Fruit fly (Drosophila melanogaster) whole organism, prepupa: ENCODE measurements around the gene homer.

ENCODE experiments used
- CG11762 ChIP-seq: fragments of 200-800 bp; sonication (Bioruptor generic); optimal IDR thresholded peaks from 3 replicates; lab custom pipeline; 2016; ENCODE audit warnings: missing biosample characterization, missing genetic modification characterization; ENCODE audit not compliant: insufficient read depth
- CG11902 ChIP-seq: fragments of 200-800 bp; sonication (Bioruptor generic); optimal IDR thresholded peaks from 3 replicates; lab custom pipeline; 2016; ENCODE audit warnings: missing biosample characterization, missing genetic modification characterization
- CG31627 ChIP-seq: fragments of 200-800 bp; sonication (Bioruptor generic); optimal IDR thresholded peaks from 3 replicates; lab custom pipeline; 2016; ENCODE audit warnings: missing biosample characterization, missing genetic modification characterization
- CG32006 ChIP-seq: fragments of 200-800 bp; sonication (Bioruptor generic); optimal IDR thresholded peaks from 3 replicates; lab custom pipeline; 2017; ENCODE audit warnings: missing biosample characterization, mild to moderate bottlenecking, missing genetic modification characterization
- CG3919 ChIP-seq: fragments of 200-800 bp; sonication (Bioruptor generic); optimal IDR thresholded peaks from 3 replicates; lab custom pipeline; 2016; ENCODE audit warnings: missing biosample characterization, missing genetic modification characterization
- CG8319 ChIP-seq: fragments of 200-800 bp; sonication (Bioruptor generic); optimal IDR thresholded peaks from 3 replicates; lab custom pipeline; 2016; ENCODE audit warnings: missing biosample characterization, missing genetic modification characterization
- Gug ChIP-seq: fragments of 200-800 bp; sonication (Bioruptor generic); IDR thresholded peaks from 2 replicates; pipeline ENCODE4 v1.3.6; 2022; ENCODE audit warnings: missing biosample characterization, missing genetic modification characterization
- Hr39 ChIP-seq: fragments of 200-800 bp; sonication (Bioruptor generic); optimal IDR thresholded peaks from 2 replicates; lab custom pipeline; 2016; ENCODE audit warnings: missing biosample characterization, missing genetic modification characterization
- Met ChIP-seq: fragments of 200-800 bp; sonication (Bioruptor generic); optimal IDR thresholded peaks from 3 replicates; lab custom pipeline; 2016; ENCODE audit warnings: missing biosample characterization, missing genetic modification characterization
- esn ChIP-seq: fragments of 200-800 bp; sonication (Bioruptor generic); optimal IDR thresholded peaks from 2 replicates; lab custom pipeline; 2016; ENCODE audit warnings: missing biosample characterization, mild to moderate bottlenecking, missing genetic modification characterization, moderate library complexity
- fd59A ChIP-seq: fragments of 200-800 bp; sonication (Bioruptor generic); optimal IDR thresholded peaks from 2 replicates; lab custom pipeline; 2017; ENCODE audit warnings: missing biosample characterization, mild to moderate bottlenecking, missing genetic modification characterization, missing genetic modification reagents
- pdm3 ChIP-seq: fragments of 200-800 bp; sonication (Bioruptor generic); optimal IDR thresholded peaks from 3 replicates; lab custom pipeline; 2016; ENCODE audit warnings: missing biosample characterization, missing genetic modification characterization
- ss ChIP-seq, 2 experiments: fragments of 200-800 bp; sonication (Bioruptor generic); optimal IDR thresholded peaks; 2 replicates in 1 of 2; 3 replicates in 1 of 2; lab custom pipeline; 2017 to 2018; ENCODE audit warnings: mild to moderate bottlenecking in 2 of 2, missing biosample characterization in 2 of 2, missing genetic modification characterization in 2 of 2, moderate library complexity in 1 of 2

DNA sequence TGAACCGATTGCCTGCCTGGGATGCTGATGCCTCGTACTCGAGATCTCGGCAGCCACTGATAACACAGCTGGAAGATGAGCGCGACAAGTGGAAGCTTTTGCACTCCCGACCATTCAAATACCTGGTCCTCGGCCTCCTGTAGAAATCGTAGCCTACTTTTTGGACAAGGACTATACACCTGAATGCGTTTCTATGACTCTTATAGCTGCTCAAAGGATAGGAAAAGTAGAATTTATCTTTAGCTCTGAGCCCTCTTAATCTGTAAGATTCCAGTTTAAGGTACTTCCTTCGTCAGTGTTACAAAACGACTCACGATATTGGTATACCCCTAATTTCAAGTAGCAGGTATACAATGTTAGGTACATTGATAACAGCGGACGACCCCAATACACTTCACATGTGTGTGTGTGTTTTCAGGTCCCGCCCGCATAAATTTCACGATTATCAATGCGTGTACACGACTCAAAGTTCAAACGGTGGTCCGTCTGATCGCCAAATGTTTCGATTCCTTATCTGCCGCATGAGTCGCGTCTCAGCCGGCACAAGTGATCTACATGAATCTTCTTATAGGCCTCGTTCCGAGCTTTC is 6.9 kb downstream of the homer start, which contains the start of gene AkhR:
- TF ChIP-seq pdm3 (GFP tag; lab: Kevin White, UChicago) = no peak
- no peak for TF ChIP-seq CG32006 (GFP tag; lab: Kevin White, UChicago)
- no peak for TF ChIP-seq Gug
- TF ChIP-seq CG11762 (GFP tag; lab: Kevin White, UChicago) = no peak
- TF ChIP-seq ss (GFP tag; optimal IDR thresholded peaks at IDR 0.05; lab: Kevin White, UChicago) = no peak
- TF ChIP-seq CG31627 (GFP tag; lab: Kevin White, UChicago) = no peak
- TF ChIP-seq CG8319 = no peak
- TF ChIP-seq CG11902 (GFP tag; lab: Kevin White, UChicago) = no peak
- TF ChIP-seq CG3919 (GFP tag; lab: Kevin White, UChicago) = no peak
- no peak for TF ChIP-seq Hr39 (GFP tag; lab: Kevin White, UChicago)
- no peak for TF ChIP-seq Met
- no peak for TF ChIP-seq fd59A
- no peak for TF ChIP-seq esn (GFP tag; lab: Kevin White, UChicago)
